Fruit fly (Drosophila melanogaster): ENCODE data around the gene CG1677.

Gene CG1677

dm6 chrX:7334801-7335176, 70.8 kb downstream of the CG1677 start (continued):
- TF ChIP-seq Dll (GFP tag; IDR thresholded peaks at IDR 0.05; ENCODE audit: partially characterized antibody) (no peak), ac (GFP tag; optimal IDR thresholded peaks at IDR 0.05) (no peak), slou (GFP tag; optimal IDR thresholded peaks at IDR 0.05) (peak; percentile 16), CG15269 (tag; optimal IDR thresholded peaks at IDR 0.05) (peak; percentile 85), stc (GFP tag; IDR thresholded peaks at IDR 0.05) (peak; percentile 62), sc (optimal IDR thresholded peaks at IDR 0.05) (no peak), sc (GFP tag; optimal IDR thresholded peaks at IDR 0.05) (peak; percentile 51), CG14014 (GFP tag; IDR thresholded peaks at IDR 0.05) (peak; percentile 68), CG7556 (GFP tag; optimal IDR thresholded peaks at IDR 0.05) (peak; percentile 77), fu2 (GFP tag; optimal IDR thresholded peaks at IDR 0.05) (no peak), Doc3 (GFP tag; IDR thresholded peaks at IDR 0.05; ENCODE audit: partially characterized antibody) (no peak), HLHmδ (GFP tag; optimal IDR thresholded peaks at IDR 0.05) (no peak), TFAM (GFP tag; optimal IDR thresholded peaks at IDR 0.05) (no peak), Bteb2 (GFP tag; optimal IDR thresholded peaks at IDR 0.05) (no peak), Stat92E (GFP tag; optimal IDR thresholded peaks at IDR 0.05) (no peak), CG13624 (GFP tag; optimal IDR thresholded peaks at IDR 0.05) (no peak), fru (optimal IDR thresholded peaks at IDR 0.05) (no peak), CG10147 (GFP tag; optimal IDR thresholded peaks at IDR 0.05) (peak; percentile 76), CG12769 (tag; optimal IDR thresholded peaks at IDR 0.05) (no peak), onecut (GFP tag; IDR thresholded peaks at IDR 0.05) (peak; percentile 9), gsb-n (tag; optimal IDR thresholded peaks at IDR 0.05) (peak; percentile 85), az2 (GFP tag; optimal IDR thresholded peaks at IDR 0.05) (peak; percentile 65), CG31388 (GFP tag; optimal IDR thresholded peaks at IDR 0.05) (peak; percentile 27), CG17612 (GFP tag; IDR thresholded peaks at IDR 0.05) (no peak), en (GFP tag; optimal IDR thresholded peaks at IDR 0.05) (no peak), CG11695 (GFP tag; IDR thresholded peaks at IDR 0.05) (peak; percentile 60; the same call in 2 of the 3 replicates), kay (GFP tag; optimal IDR thresholded peaks at IDR 0.05) (no peak), jing (GFP tag; optimal IDR thresholded peaks at IDR 0.05) (peak; percentile 14), zfh2 (GFP tag; optimal IDR thresholded peaks at IDR 0.05) (no peak), Fer2 (tag; optimal IDR thresholded peaks at IDR 0.05) (peak; percentile 42), sqz (GFP tag; optimal IDR thresholded peaks at IDR 0.05) (peak; percentile 62), CG12744 (GFP tag; optimal IDR thresholded peaks at IDR 0.05) (no peak), CG13287 (GFP tag; IDR thresholded peaks at IDR 0.05; ENCODE audit: partially characterized antibody) (no peak), bcd (GFP tag; optimal IDR thresholded peaks at IDR 0.05) (peak; percentile 75), Med (GFP tag) (no peak), ase (GFP tag; IDR thresholded peaks at IDR 0.05) (no peak), CG3995 (GFP tag; optimal IDR thresholded peaks at IDR 0.05) (no peak), dati (GFP tag; IDR thresholded peaks at IDR 0.05) (no peak), scrt (GFP tag; optimal IDR thresholded peaks at IDR 0.05) (peak; percentile 49), CG2712 (tag; optimal IDR thresholded peaks at IDR 0.05) (peak; percentile 93), zfh1 (GFP tag; IDR thresholded peaks at IDR 0.05) (peak; percentile 64; the same call in 1 of the 3 replicates), CG3065 (GFP tag; optimal IDR thresholded peaks at IDR 0.05) (peak; percentile 5), eve (GFP tag; optimal IDR thresholded peaks at IDR 0.05) (peak in 1 of 2 experiments; percentile 21), CG11504 (tag; optimal IDR thresholded peaks at IDR 0.05) (peak; percentile 84), CG11093 (GFP tag; IDR thresholded peaks at IDR 0.05) (peak; percentile 64; the same call in 1 of the 3 replicates), oc (tag; optimal IDR thresholded peaks at IDR 0.05) (peak; percentile 10), sim (GFP tag; IDR thresholded peaks at IDR 0.05) (peak; percentile 33; the same call in 1 of the 2 replicates), Hr39 (optimal IDR thresholded peaks at IDR 0.05) (no peak), Tbp (GFP tag; optimal IDR thresholded peaks at IDR 0.05) (no peak), insv (GFP tag; optimal IDR thresholded peaks at IDR 0.05) (no peak), Rfx (GFP tag; IDR thresholded peaks at IDR 0.05) (peak; percentile 78), pnt (GFP tag; optimal IDR thresholded peaks at IDR 0.05) (no peak), Atf-2 (GFP tag; optimal IDR thresholded peaks at IDR 0.05) (no peak)

Measured in whole organism, embryonic.